Fruit fly (Drosophila melanogaster): ENCODE measurements around the gene CG8526.
A peak's percentile ranks its signal among the peaks of the same experiment; 100 is the strongest.

CG8526 gene

DNA sequence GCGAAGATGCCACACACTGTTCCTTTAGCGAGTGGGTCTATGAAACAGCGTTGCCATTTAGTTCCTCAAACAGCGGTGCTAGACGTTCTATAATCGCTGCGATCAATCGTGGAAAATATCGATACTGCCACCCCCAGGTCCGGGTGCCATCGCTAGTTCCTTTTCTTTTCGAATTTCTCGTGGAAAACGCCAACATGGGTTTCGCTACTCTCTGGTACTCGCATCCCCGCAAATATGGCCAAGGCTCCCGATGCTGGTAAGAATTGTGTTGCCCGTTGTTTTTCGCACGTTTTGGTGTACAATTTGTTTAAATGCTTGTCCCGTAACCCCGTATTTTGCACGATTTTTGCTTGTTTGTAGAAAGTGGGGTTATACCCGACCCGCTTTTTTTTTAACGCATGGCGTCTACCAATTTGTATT, 23.1 kb upstream of the CG8526 start, which contains the start of gene RpS29 (continued):
- peak; percentile 74 for TF ChIP-seq CG6854 (GFP tag; optimal IDR thresholded peaks at IDR 0.05)
- no peak for TF ChIP-seq CG16779 (tag; optimal IDR thresholded peaks at IDR 0.05)
- TF ChIP-seq fkh (GFP tag; optimal IDR thresholded peaks at IDR 0.05), result no peak
- no peak for TF ChIP-seq CG32006 (GFP tag; optimal IDR thresholded peaks at IDR 0.05)
- peak; percentile 49 for TF ChIP-seq CG7368 (GFP tag; optimal IDR thresholded peaks at IDR 0.05)
- TF ChIP-seq Eip78C (GFP tag), result peak; percentile 79
- no peak for TF ChIP-seq CG8119 (GFP tag; IDR thresholded peaks at IDR 0.05)
- TF ChIP-seq CG8632 (GFP tag; optimal IDR thresholded peaks at IDR 0.05), result no peak
- peak; percentile 33 for TF ChIP-seq Sox15 (GFP tag; optimal IDR thresholded peaks at IDR 0.05)
- TF ChIP-seq CG6792 (GFP tag; optimal IDR thresholded peaks at IDR 0.05), result peak; percentile 38
- no peak for TF ChIP-seq CG6276 (GFP tag; optimal IDR thresholded peaks at IDR 0.05)
- peak; percentile 29 for TF ChIP-seq achi (GFP tag; optimal IDR thresholded peaks at IDR 0.05)
- TF ChIP-seq svp (GFP tag), result peak; percentile 67
- TF ChIP-seq CG6163 (GFP tag; IDR thresholded peaks at IDR 0.05), result peak; percentile 53; the same call in 2 of the 3 replicates
- peak; percentile 76 for TF ChIP-seq topi (GFP tag; optimal IDR thresholded peaks at IDR 0.05)
- no peak for TF ChIP-seq dac (GFP tag; optimal IDR thresholded peaks at IDR 0.05)
- peak; percentile 22 for TF ChIP-seq Hr4 (GFP tag; optimal IDR thresholded peaks at IDR 0.05)
- peak; percentile 65 for TF ChIP-seq Hr39 (GFP tag; optimal IDR thresholded peaks at IDR 0.05)
- peak in 1 of 2 experiments; percentile 58 for TF ChIP-seq salr (GFP tag; optimal IDR thresholded peaks at IDR 0.05)
- peak; percentile 32 for TF ChIP-seq vri (GFP tag; optimal IDR thresholded peaks at IDR 0.05)
- peak; percentile 50 for TF ChIP-seq Sox102F (GFP tag; optimal IDR thresholded peaks at IDR 0.05)
- peak; percentile 34 for TF ChIP-seq net (GFP tag; optimal IDR thresholded peaks at IDR 0.05)
- TF ChIP-seq pdm3 (GFP tag; optimal IDR thresholded peaks at IDR 0.05), result peak; percentile 55
- peak; percentile 73 for TF ChIP-seq CG3919 (GFP tag; optimal IDR thresholded peaks at IDR 0.05)
- peak; percentile 8 for TF ChIP-seq CG34406 (GFP tag; optimal IDR thresholded peaks at IDR 0.05)
- 0 out of 3 replicates have a peak, but pooled peaks have one; percentile 44 for TF ChIP-seq eg (GFP tag; IDR thresholded peaks at IDR 0.05)
- TF ChIP-seq Lpt (GFP tag; optimal IDR thresholded peaks at IDR 0.05), result no peak
- peak; percentile 26 for TF ChIP-seq CG11902 (GFP tag; optimal IDR thresholded peaks at IDR 0.05)
- TF ChIP-seq OdsH (GFP tag; optimal IDR thresholded peaks at IDR 0.05), result peak; percentile 51
- no peak for TF ChIP-seq Gug (GFP tag; IDR thresholded peaks at IDR 0.05)
- TF ChIP-seq CG10669 (GFP tag; optimal IDR thresholded peaks at IDR 0.05), result peak; percentile 10

- TF ChIP-seq net (GFP tag; optimal IDR thresholded peaks at IDR 0.05), result no peak
- TF ChIP-seq Hr39 (GFP tag; optimal IDR thresholded peaks at IDR 0.05), result no peak
- TF ChIP-seq Sox102F (GFP tag; optimal IDR thresholded peaks at IDR 0.05), result no peak
- TF ChIP-seq CG6854 (GFP tag; optimal IDR thresholded peaks at IDR 0.05), result no peak
- no peak for TF ChIP-seq CG31627 (GFP tag; optimal IDR thresholded peaks at IDR 0.05)
- no peak for TF ChIP-seq CG6808 (GFP tag; optimal IDR thresholded peaks at IDR 0.05)
- TF ChIP-seq pdm3 (GFP tag; optimal IDR thresholded peaks at IDR 0.05), result no peak
- no peak for TF ChIP-seq Sox14 (GFP tag; optimal IDR thresholded peaks at IDR 0.05)
- TF ChIP-seq CG16779 (tag; optimal IDR thresholded peaks at IDR 0.05), result no peak
- TF ChIP-seq CG6276 (GFP tag; optimal IDR thresholded peaks at IDR 0.05), result peak; percentile 12
- no peak for TF ChIP-seq CG8632 (GFP tag; optimal IDR thresholded peaks at IDR 0.05)
- TF ChIP-seq Hr38 (GFP tag; optimal IDR thresholded peaks at IDR 0.05), result no peak
- TF ChIP-seq CG34406 (GFP tag; optimal IDR thresholded peaks at IDR 0.05), result no peak
- no peak for TF ChIP-seq CG3919 (GFP tag; optimal IDR thresholded peaks at IDR 0.05)
- TF ChIP-seq Blimp-1 (GFP tag; optimal IDR thresholded peaks at IDR 0.05), result no peak
- TF ChIP-seq Lpt (GFP tag; optimal IDR thresholded peaks at IDR 0.05), result no peak
- no peak for TF ChIP-seq CG6792 (GFP tag; optimal IDR thresholded peaks at IDR 0.05)
- TF ChIP-seq Eip75B (GFP tag; optimal IDR thresholded peaks at IDR 0.05), result no peak
- TF ChIP-seq lz (GFP tag; optimal IDR thresholded peaks at IDR 0.05), result no peak
- TF ChIP-seq fd59A (GFP tag; optimal IDR thresholded peaks at IDR 0.05), result no peak
- 0 out of 3 replicates have a peak, but pooled peaks have one; percentile 22 for TF ChIP-seq eg (GFP tag; IDR thresholded peaks at IDR 0.05)
- no peak for TF ChIP-seq spab (GFP tag; optimal IDR thresholded peaks at IDR 0.05)
- no peak for TF ChIP-seq fkh (GFP tag; optimal IDR thresholded peaks at IDR 0.05)
- TF ChIP-seq CG10631 (GFP tag; optimal IDR thresholded peaks at IDR 0.05), result no peak
- no peak for TF ChIP-seq dac (GFP tag; optimal IDR thresholded peaks at IDR 0.05)
- no peak for TF ChIP-seq Sox15 (GFP tag; optimal IDR thresholded peaks at IDR 0.05)
- TF ChIP-seq CG1621 (tag; optimal IDR thresholded peaks at IDR 0.05), result peak; percentile 1
- TF ChIP-seq CG6163 (GFP tag; IDR thresholded peaks at IDR 0.05), result no peak
- TF ChIP-seq CG9139 (GFP tag; optimal IDR thresholded peaks at IDR 0.05), result no peak
- no peak for TF ChIP-seq salr (GFP tag; optimal IDR thresholded peaks at IDR 0.05)
- TF ChIP-seq CG32006 (GFP tag; optimal IDR thresholded peaks at IDR 0.05), result no peak
- TF ChIP-seq cyc (GFP tag; optimal IDR thresholded peaks at IDR 0.05), result no peak
- peak; percentile 65 for TF ChIP-seq Eip78C (GFP tag)
- TF ChIP-seq CG15336 (GFP tag; IDR thresholded peaks at IDR 0.05), result peak; percentile 27; the same call in 1 of the 2 replicates
- no peak for TF ChIP-seq achi (GFP tag; optimal IDR thresholded peaks at IDR 0.05)
These were observed 21.3 kb upstream of the CG8526 start, which contains the start of gene CG12947 for dm6 chr3R:9779764-9780163. CG12947 (plus strand) TSS chr3R:9780064.
